Worm (Caenorhabditis elegans) whole organism, L2 larva: ENCODE data around the gene ZK632.14.

Experiments
- Y55F3AM.14 ChIP-seq: fragments of 200-800 bp; sonication (Bioruptor generic); optimal IDR thresholded peaks from 2 replicates; lab custom pipeline; 2018; ENCODE audit warnings: mild to moderate bottlenecking, missing genetic modification characterization, missing compliant biosample characterization
- ZK546.5 ChIP-seq: sonication (generic microtip); optimal IDR thresholded peaks from 2 replicates; lab custom pipeline; 2017; ENCODE audit warnings: missing biosample characterization, missing genetic modification characterization
- dmd-4 ChIP-seq: sonication (generic microtip); optimal IDR thresholded peaks from 2 replicates; lab custom pipeline; 2017; ENCODE audit warnings: missing biosample characterization, missing genetic modification characterization
- egl-27 ChIP-seq: sonication (generic microtip); optimal IDR thresholded peaks from 3 replicates; lab custom pipeline; 2017; ENCODE audit warnings: missing biosample characterization, missing genetic modification reagents, missing genetic modification characterization
- elt-1 ChIP-seq: fragments of 150-350 bp; optimal IDR thresholded peaks from 2 replicates; lab custom pipeline; 2014; ENCODE audit warnings: missing biosample characterization, missing genetic modification characterization
- elt-3 ChIP-seq: sonication (generic microtip); optimal IDR thresholded peaks from 2 replicates; lab custom pipeline; 2017; ENCODE audit warnings: missing biosample characterization, missing genetic modification characterization
- gmeb-1 ChIP-seq: fragments of 150-350 bp; optimal IDR thresholded peaks from 2 replicates; lab custom pipeline; 2014; ENCODE audit warnings: missing biosample characterization, missing genetic modification characterization
- lsy-2 ChIP-seq, 2 experiments: fragments of 150-350 bp in 1 of 2; sonication (generic microtip) in 1 of 2; optimal IDR thresholded peaks; 2 replicates each; lab custom pipeline; 2014 to 2017; ENCODE audit warnings: missing biosample characterization in 2 of 2, missing genetic modification characterization in 2 of 2
- nhr-11 ChIP-seq: fragments of 150-350 bp; optimal IDR thresholded peaks from 2 replicates; lab custom pipeline; 2014; ENCODE audit warnings: missing biosample characterization, missing genetic modification characterization
- nhr-12 ChIP-seq: fragments of 150-350 bp; optimal IDR thresholded peaks from 2 replicates; lab custom pipeline; 2014; ENCODE audit warnings: missing biosample characterization, missing genetic modification characterization
- nhr-237 ChIP-seq: fragments of 150-350 bp; optimal IDR thresholded peaks from 2 replicates; lab custom pipeline; 2014; ENCODE audit warnings: missing biosample characterization, missing genetic modification characterization
- snpc-4 ChIP-seq: fragments of 150-350 bp; optimal IDR thresholded peaks from 2 replicates; lab custom pipeline; 2014; ENCODE audit warnings: missing biosample characterization, missing genetic modification characterization
- unc-62 ChIP-seq: fragments of 150-350 bp; optimal IDR thresholded peaks from 2 replicates; lab custom pipeline; 2014; ENCODE audit warnings: missing biosample characterization, missing genetic modification reagents, missing genetic modification characterization
- ztf-11 ChIP-seq: sonication (generic microtip); optimal IDR thresholded peaks from 2 replicates; lab custom pipeline; 2017; ENCODE audit warnings: missing biosample characterization, missing genetic modification characterization

- TF ChIP-seq dmd-4 (tag; lab: Kevin White, UChicago) (no peak), lsy-2 (tag; optimal IDR thresholded peaks at IDR 0.05; lab: Kevin White, UChicago) (no peak), unc-62 (no peak), nhr-237 (tag; lab: Kevin White, UChicago) (no peak), nhr-12 (tag; lab: Kevin White, UChicago) (no peak), ZK546.5 (tag; lab: Kevin White, UChicago) (no peak), snpc-4 (tag; lab: Kevin White, UChicago) (no peak), gmeb-1 (no peak), egl-27 (no peak), elt-3 (no peak), nhr-11 (tag; lab: Kevin White, UChicago) (no peak), elt-1 (no peak), ztf-11 (no peak), Y55F3AM.14 (GFP tag; lab: Kevin White, UChicago) (no peak)
These were observed 32.8 kb downstream of the ZK632.14 start, which contains the start of gene K11H3.2 for ce11 chrIII:9846093-9846492.
